Worm (Caenorhabditis elegans) whole organism, late embryonic: Measurements from ENCODE around the gene W01B6.5.
"Not testable (repeated sequence)": the region's sequence is repeated elsewhere in the genome, so short reads cannot be mapped to it uniquely, and the experiment has no call there.

ENCODE experiments used
- K02D7.2 ChIP-seq: sonication (generic microtip); optimal IDR thresholded peaks from 2 replicates; lab custom pipeline; 2017; ENCODE audit warnings: mild to moderate bottlenecking, missing genetic modification characterization, missing compliant biosample characterization
- Y22D7AL.16 ChIP-seq: sonication (generic microtip); optimal IDR thresholded peaks from 2 replicates; lab custom pipeline; 2016; ENCODE audit warnings: missing genetic modification characterization, missing compliant biosample characterization
- ceh-14 ChIP-seq: sonication (generic microtip); optimal IDR thresholded peaks from 2 replicates; lab custom pipeline; 2016; ENCODE audit warnings: missing genotype, missing genetic modification characterization, missing compliant biosample characterization
- ceh-18 ChIP-seq: sonication (generic microtip); optimal IDR thresholded peaks from 2 replicates; lab custom pipeline; 2016; ENCODE audit warnings: missing genetic modification characterization, missing compliant biosample characterization
- ceh-2 ChIP-seq: sonication (generic microtip); optimal IDR thresholded peaks from 2 replicates; lab custom pipeline; 2016; ENCODE audit warnings: missing genotype, missing genetic modification characterization, missing compliant biosample characterization
- ceh-22 ChIP-seq: sonication (generic microtip); optimal IDR thresholded peaks from 2 replicates; lab custom pipeline; 2017; ENCODE audit warnings: missing biosample characterization, missing genetic modification characterization
- ceh-24 ChIP-seq: sonication (generic microtip); optimal IDR thresholded peaks from 2 replicates; lab custom pipeline; 2016; ENCODE audit warnings: mild to moderate bottlenecking, missing genetic modification characterization, missing compliant biosample characterization
- ceh-31 ChIP-seq: sonication (generic microtip); optimal IDR thresholded peaks from 2 replicates; lab custom pipeline; 2016; ENCODE audit warnings: missing genetic modification characterization, missing compliant biosample characterization
- ceh-48 ChIP-seq: sonication (generic microtip); optimal IDR thresholded peaks from 2 replicates; lab custom pipeline; 2016; ENCODE audit warnings: missing genetic modification characterization, inconsistent platforms, missing compliant biosample characterization
- ceh-6 ChIP-seq: fragments of 200-800 bp; sonication (Bioruptor generic); optimal IDR thresholded peaks from 2 replicates; lab custom pipeline; 2018; ENCODE audit warnings: mild to moderate bottlenecking, missing genetic modification characterization, missing compliant biosample characterization
- ceh-9 ChIP-seq: sonication (generic microtip); optimal IDR thresholded peaks from 2 replicates; lab custom pipeline; 2016; ENCODE audit warnings: mild to moderate bottlenecking, missing genetic modification characterization, inconsistent platforms, missing compliant biosample characterization
- dmd-4 ChIP-seq: sonication (generic microtip); optimal IDR thresholded peaks from 2 replicates; lab custom pipeline; 2016; ENCODE audit warnings: borderline replicate concordance, missing genetic modification characterization, missing compliant biosample characterization
- elt-4 ChIP-seq: sonication (generic microtip); optimal IDR thresholded peaks from 2 replicates; lab custom pipeline; 2016; ENCODE audit warnings: missing genetic modification characterization, missing compliant biosample characterization
- ets-4 ChIP-seq: sonication (generic microtip); optimal IDR thresholded peaks from 2 replicates; lab custom pipeline; 2016; ENCODE audit warnings: missing genetic modification characterization, missing compliant biosample characterization
- eyg-1 ChIP-seq: sonication (generic microtip); optimal IDR thresholded peaks from 2 replicates; lab custom pipeline; 2016; ENCODE audit warnings: missing genotype, missing genetic modification characterization, missing compliant biosample characterization
- fkh-6 ChIP-seq: sonication (generic microtip); optimal IDR thresholded peaks from 2 replicates; lab custom pipeline; 2016; ENCODE audit warnings: missing genetic modification characterization, missing compliant biosample characterization
- hlh-13 ChIP-seq: fragments of 200-800 bp; sonication (Bioruptor generic); optimal IDR thresholded peaks from 2 replicates; lab custom pipeline; 2018; ENCODE audit warnings: mild to moderate bottlenecking, missing genetic modification characterization, missing compliant biosample characterization
- hlh-15 ChIP-seq: sonication (generic microtip); optimal IDR thresholded peaks from 2 replicates; lab custom pipeline; 2016; ENCODE audit warnings: missing genetic modification characterization, missing compliant biosample characterization
- hlh-30 ChIP-seq: sonication (generic microtip); optimal IDR thresholded peaks from 2 replicates; lab custom pipeline; 2017; ENCODE audit warnings: antibody characterized with exemption, missing genetic modification characterization, missing compliant biosample characterization; ENCODE audit not compliant: insufficient read depth
- hlh-6 ChIP-seq: sonication (generic microtip); optimal IDR thresholded peaks from 2 replicates; lab custom pipeline; 2016; ENCODE audit warnings: missing genotype, missing genetic modification characterization, missing compliant biosample characterization
- mec-3 ChIP-seq: sonication (generic microtip); optimal IDR thresholded peaks from 2 replicates; lab custom pipeline; 2016; ENCODE audit warnings: borderline replicate concordance, missing genetic modification characterization, missing compliant biosample characterization
- nfya-1 ChIP-seq: sonication (generic microtip); optimal IDR thresholded peaks from 2 replicates; lab custom pipeline; 2017; ENCODE audit warnings: missing genetic modification characterization, mild to moderate bottlenecking, missing compliant biosample characterization, antibody characterized with exemption, moderate library complexity
- nhr-11 ChIP-seq: fragments of 150-350 bp; optimal IDR thresholded peaks from 2 replicates; lab custom pipeline; 2014; ENCODE audit warnings: missing biosample characterization, missing genetic modification characterization
- pat-9 ChIP-seq: fragments of 200-800 bp; sonication (Bioruptor generic); optimal IDR thresholded peaks from 2 replicates; lab custom pipeline; 2018; ENCODE audit warnings: mild to moderate bottlenecking, missing genetic modification characterization, moderate library complexity, missing compliant biosample characterization
- pqm-1 ChIP-seq: sonication (generic microtip); optimal IDR thresholded peaks from 2 replicates; lab custom pipeline; 2016; ENCODE audit warnings: missing genetic modification characterization, missing compliant biosample characterization
- ref-2 ChIP-seq: sonication (generic microtip); optimal IDR thresholded peaks from 2 replicates; lab custom pipeline; 2016; ENCODE audit warnings: missing genetic modification characterization, missing compliant biosample characterization
- rnt-1 ChIP-seq: sonication (generic microtip); optimal IDR thresholded peaks from 2 replicates; lab custom pipeline; 2016; ENCODE audit warnings: missing genetic modification characterization, missing compliant biosample characterization
- sdc-2 ChIP-seq: sonication (generic microtip); optimal IDR thresholded peaks from 2 replicates; lab custom pipeline; 2016; ENCODE audit warnings: missing genotype, missing genetic modification characterization, missing compliant biosample characterization
- sox-4 ChIP-seq: sonication (generic microtip); optimal IDR thresholded peaks from 2 replicates; lab custom pipeline; 2017; ENCODE audit warnings: mild to moderate bottlenecking, missing genetic modification characterization, inconsistent platforms, missing compliant biosample characterization
- syd-9 ChIP-seq: sonication (generic microtip); optimal IDR thresholded peaks from 2 replicates; lab custom pipeline; 2016; ENCODE audit warnings: mild to moderate bottlenecking, missing genetic modification characterization, moderate library complexity, missing compliant biosample characterization
- tbx-2 ChIP-seq: sonication (generic microtip); optimal IDR thresholded peaks from 2 replicates; lab custom pipeline; 2016; ENCODE audit warnings: missing genetic modification characterization, missing compliant biosample characterization
- tbx-7 ChIP-seq: sonication (generic microtip); optimal IDR thresholded peaks from 2 replicates; lab custom pipeline; 2016; ENCODE audit warnings: missing genotype, missing genetic modification characterization, missing compliant biosample characterization
- ttx-3 ChIP-seq: sonication (generic microtip); optimal IDR thresholded peaks from 2 replicates; lab custom pipeline; 2016; ENCODE audit warnings: missing genetic modification reagents, missing genetic modification characterization, missing compliant biosample characterization
- unc-42 ChIP-seq: sonication (generic microtip); optimal IDR thresholded peaks from 2 replicates; lab custom pipeline; 2016; ENCODE audit warnings: missing genotype, missing genetic modification characterization, missing compliant biosample characterization
- unc-55 ChIP-seq: sonication (generic microtip); optimal IDR thresholded peaks from 2 replicates; lab custom pipeline; 2017; ENCODE audit warnings: missing biosample characterization, missing genetic modification reagents, missing genetic modification characterization
- unc-86 ChIP-seq: sonication (generic microtip); optimal IDR thresholded peaks from 2 replicates; lab custom pipeline; 2016; ENCODE audit warnings: missing genetic modification characterization, missing compliant biosample characterization

The W01B6.5 gene

ce11 chrIV:10075899-10076298 lies at the start of gene W01B6.5:
Gene W01B6.5 (plus strand): TSS chrIV:10076199.
- no peak for TF ChIP-seq ceh-18
- no peak for TF ChIP-seq ceh-24 (tag; lab: Kevin White, UChicago)

DNA sequence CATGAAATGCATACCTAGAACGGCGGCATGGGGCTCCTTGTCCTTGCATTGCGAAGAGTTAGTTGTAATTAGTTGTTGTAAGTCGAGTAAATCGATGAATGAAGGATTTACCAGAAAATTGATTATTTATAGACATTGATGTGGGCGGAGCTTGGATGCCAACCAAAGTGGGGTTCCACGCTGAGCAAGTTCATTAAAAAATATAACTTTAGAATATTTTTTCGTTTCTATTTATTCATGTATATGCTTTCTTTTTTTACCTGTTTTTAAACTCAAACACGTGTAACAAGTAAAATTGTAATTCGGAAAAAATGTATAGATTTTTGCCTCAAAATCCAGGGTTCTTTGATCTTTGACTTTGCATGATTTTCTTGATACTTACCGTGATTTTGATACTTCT lies 48.4 kb upstream of the W01B6.5 start, which contains the start of gene gipc-2:
TSS of gene gipc-2 (minus strand) at position 101 of the 400 bp plus-strand sequence.
- TF ChIP-seq unc-55 (GFP tag; lab: Kevin White, UChicago) (no peak), ref-2 (tag; lab: Kevin White, UChicago) (no peak), hlh-30 (tag; lab: Kevin White, UChicago) (no peak), unc-86 (tag; lab: Kevin White, UChicago) (no peak), hlh-6 (tag; lab: Kevin White, UChicago) (no peak), nfya-1 (tag; lab: Kevin White, UChicago) (no peak), tbx-2 (no peak), ets-4 (tag; lab: Kevin White, UChicago) (no peak), ceh-9 (no peak), mec-3 (tag; lab: Kevin White, UChicago) (no peak), unc-42 (no peak), elt-4 (tag; lab: Kevin White, UChicago) (no peak), syd-9 (tag; lab: Kevin White, UChicago) (no peak), fkh-6 (no peak)

DNA sequence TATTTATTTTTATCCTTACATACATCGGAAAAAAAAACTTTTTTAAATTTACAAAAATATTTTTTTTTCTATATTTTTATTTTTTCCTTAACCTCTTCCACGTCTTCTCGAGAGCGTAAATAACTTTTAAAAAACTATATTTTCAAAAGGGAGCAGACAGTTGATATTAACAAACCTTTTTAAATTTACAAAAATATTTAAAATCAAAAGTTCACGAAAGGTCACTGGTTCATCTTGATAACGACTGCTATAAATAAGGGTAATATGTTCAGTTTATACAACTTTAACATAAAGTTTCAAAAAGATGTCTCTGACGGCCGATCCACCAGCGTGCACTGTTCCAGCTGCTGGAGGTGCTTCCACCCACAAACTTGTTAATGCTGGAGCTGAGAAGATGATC lies 47.2 kb upstream of the W01B6.5 start, which contains the start of the genes F44D12.16 and msd-2:
TSS of gene F44D12.16 (plus strand) at position 301 of the 400 bp plus-strand sequence.
TSS of gene msd-2 (plus strand) at position 305 of the 400 bp plus-strand sequence.
- not testable (repeated sequence) for TF ChIP-seq hlh-15 (tag; lab: Kevin White, UChicago); ceh-14; K02D7.2

- TF ChIP-seq ceh-6 (GFP tag; lab: Kevin White, UChicago) (no peak), pqm-1 (tag; lab: Kevin White, UChicago) (no peak), hlh-15 (tag; lab: Kevin White, UChicago) (no peak), tbx-7 (tag; lab: Kevin White, UChicago) (no peak), ceh-31 (tag; lab: Kevin White, UChicago) (no peak), Y22D7AL.16 (tag; lab: Kevin White, UChicago) (no peak), unc-55 (GFP tag; lab: Kevin White, UChicago) (no peak), rnt-1 (tag; lab: Kevin White, UChicago) (no peak), hlh-13 (no peak), ceh-48 (tag; lab: Kevin White, UChicago) (no peak), pat-9 (tag; lab: Kevin White, UChicago) (no peak), nhr-11 (tag; lab: Kevin White, UChicago) (no peak)
Measured at ce11 chrIV:10033053-10033452, 42.9 kb upstream of the W01B6.5 start, which contains the start of gene F44D12.6. Gene F44D12.6 (plus strand): TSS chrIV:10033353.

- no peak for TF ChIP-seq ceh-2 (tag; lab: Kevin White, UChicago)
- TF ChIP-seq nhr-11 (tag; lab: Kevin White, UChicago), result no peak
- no peak for TF ChIP-seq sdc-2 (tag; lab: Kevin White, UChicago)
- no peak for TF ChIP-seq hlh-30 (tag; lab: Kevin White, UChicago)
- no peak for TF ChIP-seq dmd-4 (tag; lab: Kevin White, UChicago)
- no peak for TF ChIP-seq sox-4
- TF ChIP-seq ttx-3 (tag; lab: Kevin White, UChicago), result no peak
- TF ChIP-seq eyg-1 (tag; lab: Kevin White, UChicago), result no peak
- no peak for TF ChIP-seq ceh-22 (tag; lab: Kevin White, UChicago)
- no peak for TF ChIP-seq unc-42
- no peak for TF ChIP-seq ets-4 (tag; lab: Kevin White, UChicago)
Measured at ce11 chrIV:10036966-10037365, 39.0 kb upstream of the W01B6.5 start, which contains the start of gene F44D12.10. Gene F44D12.10 (minus strand): TSS chrIV:10037066.
